Worm (Caenorhabditis elegans) whole organism, L3 larva: ENCODE data around the gene M199.9.

Experiments
- aly-2 ChIP-seq: fragments of 150-350 bp; optimal IDR thresholded peaks from 2 replicates; lab custom pipeline; 2014; ENCODE audit warnings: missing biosample characterization, missing genetic modification characterization
- elt-3 ChIP-seq, 3 experiments: fragments of 150-350 bp in 1 of 3; sonication (generic microtip) in 2 of 3; optimal IDR thresholded peaks; 2 replicates in 2 of 3; 4 replicates in 1 of 3; lab custom pipeline; 2014 to 2017; ENCODE audit warnings: missing biosample characterization in 3 of 3, missing genetic modification characterization in 3 of 3
- eor-1 ChIP-seq, 2 experiments: fragments of 150-350 bp; optimal IDR thresholded peaks; 2 replicates each; lab custom pipeline; 2014 to 2018; ENCODE audit warnings: missing biosample characterization in 2 of 2, missing genetic modification characterization in 2 of 2
- hmg-11 ChIP-seq: sonication (generic microtip); optimal IDR thresholded peaks from 2 replicates; lab custom pipeline; 2016; ENCODE audit warnings: missing genetic modification characterization, missing compliant biosample characterization
- lin-15B ChIP-seq: fragments of 150-350 bp; optimal IDR thresholded peaks from 2 replicates; lab custom pipeline; 2014; ENCODE audit warnings: missing biosample characterization, missing genetic modification characterization
- mdl-1 ChIP-seq: fragments of 150-350 bp; optimal IDR thresholded peaks from 2 replicates; lab custom pipeline; 2014; ENCODE audit warnings: missing biosample characterization, missing genetic modification characterization
- nhr-77 ChIP-seq: fragments of 150-350 bp; optimal IDR thresholded peaks from 2 replicates; lab custom pipeline; 2014; ENCODE audit warnings: missing biosample characterization, missing genetic modification characterization
- pha-4 ChIP-seq: fragments of 150-350 bp; optimal IDR thresholded peaks from 2 replicates; lab custom pipeline; 2014; ENCODE audit warnings: missing biosample characterization, missing genetic modification reagents, missing genetic modification characterization
- zag-1 ChIP-seq: fragments of 150-350 bp; optimal IDR thresholded peaks from 2 replicates; lab custom pipeline; 2014; ENCODE audit warnings: missing biosample characterization, missing genetic modification characterization

DNA sequence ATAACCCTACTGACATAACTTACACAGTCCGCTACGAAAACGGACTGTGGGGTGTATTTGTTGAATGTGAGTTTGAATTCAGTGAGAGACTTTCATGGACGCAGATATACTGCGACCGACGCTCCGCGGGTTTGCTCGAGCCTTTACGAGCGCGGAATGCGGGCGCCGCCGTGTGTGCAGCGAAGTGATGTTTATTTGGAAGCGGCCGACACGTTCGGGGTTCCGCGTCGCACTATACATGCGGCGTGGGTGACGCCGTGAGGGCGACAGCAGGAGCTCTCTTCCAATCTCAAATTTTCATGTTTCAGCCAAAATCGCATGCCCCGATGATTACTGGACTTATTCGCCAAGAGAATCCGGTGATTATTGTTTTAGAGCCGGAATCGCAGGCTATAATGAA lies 8.4 kb downstream of the M199.9 start:
- no peak for TF ChIP-seq nhr-77 (tag; lab: Kevin White, UChicago)
- no peak for TF ChIP-seq pha-4 (tag; lab: Kevin White, UChicago)
- TF ChIP-seq aly-2 = no peak
- TF ChIP-seq elt-3 (tag; optimal IDR thresholded peaks at IDR 0.05; lab: Kevin White, UChicago) = no peak
- TF ChIP-seq zag-1 (tag; lab: Kevin White, UChicago) = no peak
- no peak for TF ChIP-seq mdl-1 (tag; lab: Kevin White, UChicago)
- no peak for TF ChIP-seq hmg-11 (tag; lab: Kevin White, UChicago)
- TF ChIP-seq eor-1 (tag; optimal IDR thresholded peaks at IDR 0.05; lab: Kevin White, UChicago) = no peak
- no peak for TF ChIP-seq lin-15B
